Fruit fly (Drosophila melanogaster): ENCODE results near the gene psidin.

psidin gene

DNA sequence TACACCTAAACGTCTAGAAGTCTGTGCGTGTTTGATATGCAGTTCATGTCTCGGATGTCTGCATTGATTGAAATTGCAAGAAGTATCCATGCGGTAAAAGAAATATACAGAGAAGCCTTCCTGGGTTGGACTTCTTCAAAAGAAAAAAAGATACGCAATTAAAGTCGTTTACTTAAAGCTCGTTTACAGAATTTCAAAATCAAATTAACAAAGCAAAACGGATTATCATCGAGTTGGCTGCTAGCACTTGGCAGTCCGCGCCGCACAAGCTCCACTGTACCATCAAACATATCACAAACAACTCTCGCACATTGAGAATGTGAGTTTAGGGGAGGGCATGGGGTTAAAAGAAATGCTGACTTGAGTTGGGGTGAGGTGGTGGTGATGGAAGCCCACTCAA, 23.1 kb upstream of the psidin start (continued):
- TF ChIP-seq CG7372 (GFP tag; IDR thresholded peaks at IDR 0.05) (peak; percentile 47; the same call in 1 of the 2 replicates), Hmx (GFP tag; optimal IDR thresholded peaks at IDR 0.05) (no peak), CG11085 (GFP tag; IDR thresholded peaks at IDR 0.05) (no peak; the same call in 1 of the 2 replicates), CG3726 (GFP tag; IDR thresholded peaks at IDR 0.05) (peak; percentile 69; the same call in 2 of the 3 replicates), CG12219 (GFP tag; optimal IDR thresholded peaks at IDR 0.05) (peak; percentile 79), Max (GFP tag; optimal IDR thresholded peaks at IDR 0.05) (peak; percentile 33), crp (GFP tag; optimal IDR thresholded peaks at IDR 0.05) (no peak), sr (GFP tag; IDR thresholded peaks at IDR 0.05) (peak; percentile 20; the same call in 1 of the 3 replicates), usp (GFP tag; optimal IDR thresholded peaks at IDR 0.05) (no peak), CG12744 (GFP tag; optimal IDR thresholded peaks at IDR 0.05) (no peak), Ptx1 (GFP tag; IDR thresholded peaks at IDR 0.05) (peak; percentile 74), ATbp (GFP tag; optimal IDR thresholded peaks at IDR 0.05) (peak; percentile 82), gcm (GFP tag; optimal IDR thresholded peaks at IDR 0.05) (peak; percentile 61), kah (GFP tag; optimal IDR thresholded peaks at IDR 0.05) (peak; percentile 22), pzg (GFP tag; optimal IDR thresholded peaks at IDR 0.05) (no peak), nom (GFP tag; optimal IDR thresholded peaks at IDR 0.05) (no peak), CG12236 (GFP tag; optimal IDR thresholded peaks at IDR 0.05) (peak; percentile 64), CG17359 (tag; optimal IDR thresholded peaks at IDR 0.05) (peak; percentile 85), dimm (GFP tag; IDR thresholded peaks at IDR 0.05) (0 out of 2 replicates have a peak, but pooled peaks have one; percentile 43), Dad (GFP tag; optimal IDR thresholded peaks at IDR 0.05) (peak; percentile 64), chn (GFP tag; optimal IDR thresholded peaks at IDR 0.05) (peak; percentile 68), salm (tag; optimal IDR thresholded peaks at IDR 0.05) (no peak), zen (tag; optimal IDR thresholded peaks at IDR 0.05) (peak; percentile 57), CHES-1-like (GFP tag; optimal IDR thresholded peaks at IDR 0.05) (peak; percentile 71), CG6272 (GFP tag; IDR thresholded peaks at IDR 0.05) (peak; percentile 50; the same call in 1 of the 2 replicates), Rx (GFP tag; IDR thresholded peaks at IDR 0.05) (peak; percentile 66), Dip3 (GFP tag; optimal IDR thresholded peaks at IDR 0.05) (peak; percentile 33), emc (GFP tag; optimal IDR thresholded peaks at IDR 0.05) (no peak), Oaz (GFP tag; IDR thresholded peaks at IDR 0.05) (0 out of 2 replicates have a peak, but pooled peaks have one; percentile 41), CG42726 (GFP tag; IDR thresholded peaks at IDR 0.05; ENCODE audit: partially characterized antibody) (no peak), scrt (GFP tag; optimal IDR thresholded peaks at IDR 0.05) (peak; percentile 13), Optix (GFP tag; IDR thresholded peaks at IDR 0.05) (peak; percentile 88), cwo (GFP tag; optimal IDR thresholded peaks at IDR 0.05) (no peak), zen2 (GFP tag; IDR thresholded peaks at IDR 0.05; ENCODE audit: partially characterized antibody) (no peak), Trl (optimal IDR thresholded peaks at IDR 0.05) (no peak), Trl (GFP tag; optimal IDR thresholded peaks at IDR 0.05) (peak; percentile 68), B-H1 (GFP tag; IDR thresholded peaks at IDR 0.05) (peak; percentile 66), dm (GFP tag; optimal IDR thresholded peaks at IDR 0.05) (peak; percentile 44), Bgb (GFP tag; IDR thresholded peaks at IDR 0.05; ENCODE audit: partially characterized antibody) (no peak), sima (GFP tag; optimal IDR thresholded peaks at IDR 0.05) (no peak), HLH54F (GFP tag; optimal IDR thresholded peaks at IDR 0.05) (peak; percentile 44), Fer2 (tag; optimal IDR thresholded peaks at IDR 0.05) (peak; percentile 8), toy (GFP tag; IDR thresholded peaks at IDR 0.05) (no peak), CG31365 (tag; optimal IDR thresholded peaks at IDR 0.05) (no peak), knrl (GFP tag; IDR thresholded peaks at IDR 0.05; ENCODE audit: partially characterized antibody) (no peak), CG6791 (GFP tag; IDR thresholded peaks at IDR 0.05; ENCODE audit: partially characterized antibody) (no peak), Hand (GFP tag; optimal IDR thresholded peaks at IDR 0.05) (no peak), cas (GFP tag; IDR thresholded peaks at IDR 0.05) (0 out of 2 replicates have a peak, but pooled peaks have one; percentile 37), CG7786 (GFP tag; optimal IDR thresholded peaks at IDR 0.05) (peak; percentile 61), yki (optimal IDR thresholded peaks at IDR 0.05) (no peak), crc (GFP tag; optimal IDR thresholded peaks at IDR 0.05) (no peak)

All from whole organism, embryonic.